Worm (Caenorhabditis elegans): ENCODE measurements around the gene vha-14.

- no peak for TF ChIP-seq him-1 (tag; optimal IDR thresholded peaks at IDR 0.05)
- no peak for TF ChIP-seq dao-5 (tag; optimal IDR thresholded peaks at IDR 0.05)
- no peak for TF ChIP-seq W03F9.2 (tag; optimal IDR thresholded peaks at IDR 0.05)
Measured at ce11 chrIII:9476564-9476963, 31.3 kb upstream of the vha-14 start.
